Worm (Caenorhabditis elegans) whole organism, L1 larva: ENCODE measurements around the gene sma-6.

Experiments used
- C34B4.2 ChIP-seq: sonication (generic microtip); optimal IDR thresholded peaks from 2 replicates; lab custom pipeline; 2017; ENCODE audit warnings: mild to moderate bottlenecking, missing genetic modification characterization, missing compliant biosample characterization
- dpl-1 ChIP-seq, 3 experiments: fragments of 150-350 bp in 2 of 3; sonication (generic microtip) in 1 of 3; optimal IDR thresholded peaks; 2 replicates each; lab custom pipeline; 2014 to 2017; ENCODE audit warnings: missing biosample characterization in 3 of 3, missing genetic modification characterization in 3 of 3, missing genetic modification reagents in 3 of 3
- fkh-10 ChIP-seq: sonication (generic microtip); optimal IDR thresholded peaks from 2 replicates; lab custom pipeline; 2017; ENCODE audit warnings: missing biosample characterization, missing genetic modification reagents, missing genetic modification characterization
- lsy-2 ChIP-seq, 2 experiments: fragments of 150-350 bp; optimal IDR thresholded peaks; 2 replicates each; lab custom pipeline; 2014; ENCODE audit warnings: missing biosample characterization in 2 of 2, missing genetic modification characterization in 2 of 2
- sox-4 ChIP-seq: sonication (generic microtip); optimal IDR thresholded peaks from 2 replicates; lab custom pipeline; 2016; ENCODE audit warnings: missing genetic modification characterization, missing compliant biosample characterization

- TF ChIP-seq C34B4.2 (tag; lab: Kevin White, UChicago) (no peak), dpl-1 (GFP tag; optimal IDR thresholded peaks at IDR 0.05; lab: Kevin White, UChicago) (no peak), lsy-2 (tag; optimal IDR thresholded peaks at IDR 0.05; lab: Kevin White, UChicago) (no peak), sox-4 (tag; lab: Kevin White, UChicago) (no peak), fkh-10 (GFP tag; lab: Kevin White, UChicago) (no peak)
Measured at ce11 chrII:6292527-6292926, 31.8 kb upstream of the sma-6 start, which contains the start of gene nyn-3.
